Worm (Caenorhabditis elegans): ENCODE measurements around the gene E02C12.19.
A peak's percentile ranks its signal among the peaks of the same experiment; 100 is the strongest.

Gene E02C12.19

DNA sequence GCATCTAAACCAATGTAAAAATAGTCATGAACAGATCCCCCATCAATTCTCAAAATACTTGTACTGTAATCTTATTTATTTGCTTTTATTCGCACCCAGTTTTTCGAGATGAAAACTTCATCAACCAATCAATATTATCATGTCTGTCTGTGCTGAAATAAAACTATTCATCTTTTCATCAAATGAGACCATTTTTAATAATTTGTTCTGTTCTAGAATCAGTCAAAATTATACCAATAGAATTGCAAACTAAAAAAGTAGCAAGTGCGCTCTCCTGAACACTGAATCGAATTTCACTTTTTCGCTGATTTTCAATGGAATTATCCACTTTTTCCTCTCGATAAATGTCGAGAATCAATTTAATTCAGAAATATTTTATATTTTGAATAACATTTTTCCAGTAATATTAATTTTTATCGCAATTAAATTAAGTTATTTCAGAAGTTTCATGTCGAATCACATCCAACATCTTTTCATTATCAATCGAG, 23.6 kb upstream of the E02C12.19 start, which contains the start of gene trpp-4:
TSS of gene trpp-4 (plus strand) at position 442 of the 488 bp plus-strand sequence.
- no peak for TF ChIP-seq ztf-1 (GFP tag; conservative IDR thresholded peaks at IDR 0.05)
- TF ChIP-seq nhr-25 (tag; optimal IDR thresholded peaks at IDR 0.05) = no peak
- peak; percentile 12 for TF ChIP-seq C34F6.9 (tag; optimal IDR thresholded peaks at IDR 0.05)
- TF ChIP-seq ztf-11 (tag; optimal IDR thresholded peaks at IDR 0.05) = no peak
- no peak for TF ChIP-seq ama-1 (optimal IDR thresholded peaks at IDR 0.05)
- no peak for TF ChIP-seq crh-2 (tag; optimal IDR thresholded peaks at IDR 0.05)
- TF ChIP-seq blmp-1 (tag; optimal IDR thresholded peaks at IDR 0.05; ENCODE audit: insufficient read depth) = peak; percentile 63

DNA sequence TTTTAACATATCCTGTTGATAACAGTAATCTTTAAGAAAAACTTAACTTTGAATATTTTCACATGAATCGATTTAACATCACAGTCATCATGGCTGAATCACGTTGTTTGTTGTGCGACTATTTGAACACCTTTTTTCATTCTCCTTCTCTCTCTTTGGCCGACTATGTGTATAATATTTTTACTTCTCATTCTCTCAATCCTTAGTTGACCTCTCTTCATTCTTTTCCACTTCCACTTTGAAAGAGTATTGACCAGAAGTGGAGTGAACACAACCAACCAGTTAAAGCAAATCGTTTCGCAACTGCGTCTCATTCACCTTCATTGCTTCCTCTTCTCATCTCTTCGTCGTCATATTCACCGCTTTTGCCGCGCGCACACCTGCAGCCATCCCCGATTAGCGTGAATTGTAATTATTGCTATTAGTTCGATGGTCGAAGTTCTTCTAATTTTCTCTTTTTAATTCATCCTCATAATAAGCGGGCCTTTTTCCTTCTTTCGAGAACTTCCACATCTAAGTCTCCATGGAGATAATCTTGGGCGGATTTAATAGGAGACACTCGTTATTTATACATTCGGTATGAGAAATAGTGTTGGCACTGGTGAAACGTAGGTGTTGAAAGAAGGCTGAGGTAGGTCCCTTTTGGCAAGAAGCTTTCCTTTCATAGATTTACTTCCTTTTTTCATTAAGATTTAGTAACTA, 18.8 kb upstream of the E02C12.19 start:
- TF ChIP-seq unc-62 (GFP tag; optimal IDR thresholded peaks at IDR 0.05) (no peak), elt-3 (tag; optimal IDR thresholded peaks at IDR 0.05) (no peak), R02D3.7 (tag; optimal IDR thresholded peaks at IDR 0.05) (no peak), nhr-25 (tag; optimal IDR thresholded peaks at IDR 0.05) (peak; percentile 35)

DNA sequence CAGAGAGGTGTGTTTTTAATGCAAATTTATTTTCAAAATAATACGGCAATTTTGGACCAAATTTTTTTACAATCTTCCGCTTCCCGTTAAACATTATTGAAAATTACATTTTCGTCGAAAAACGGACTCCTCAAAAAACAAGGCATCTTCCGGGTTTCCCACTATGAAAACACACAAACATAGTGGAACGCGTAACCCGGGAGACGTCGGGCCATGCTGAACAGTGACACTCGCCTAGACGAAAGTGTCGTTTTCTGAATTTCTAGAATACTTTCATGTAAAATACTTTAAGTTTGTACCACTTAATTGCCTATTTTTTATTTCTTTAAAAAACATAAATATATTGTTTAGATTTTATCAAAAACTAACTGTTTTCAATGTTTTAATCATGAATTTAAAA, 15.6 kb upstream of the E02C12.19 start:
- peak; percentile 95 for TF ChIP-seq snpc-4 (tag; optimal IDR thresholded peaks at IDR 0.05)
- TF ChIP-seq skn-1 (tag; optimal IDR thresholded peaks at IDR 0.05) = no peak

DNA sequence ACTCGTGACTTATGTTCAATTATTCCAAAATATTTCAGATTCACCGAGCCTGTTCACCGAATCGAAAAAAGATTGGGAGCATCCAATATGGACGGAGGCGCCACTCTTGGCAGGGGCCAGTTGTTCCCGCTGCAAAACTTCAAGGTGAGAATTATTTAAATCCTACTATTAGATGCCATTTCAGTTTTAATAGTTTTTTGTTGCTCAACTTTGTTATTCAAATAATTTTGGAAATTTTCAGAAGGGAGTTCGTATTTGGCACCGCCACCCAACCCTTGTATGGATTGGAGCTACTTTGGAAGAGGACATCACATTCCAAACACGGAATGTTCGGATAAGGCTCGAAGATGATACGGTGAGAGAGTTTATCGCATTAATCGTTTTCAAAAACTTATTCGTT, 9.8 kb upstream of the E02C12.19 start, which contains the start of gene hum-2:
TSS of gene hum-2 (plus strand) at position 33 of the 400 bp plus-strand sequence.
- TF ChIP-seq dmd-4 (tag; optimal IDR thresholded peaks at IDR 0.05) (no peak), nhr-25 (tag; optimal IDR thresholded peaks at IDR 0.05) (no peak), ztf-1 (GFP tag; conservative IDR thresholded peaks at IDR 0.05) (no peak), sma-3 (GFP tag; optimal IDR thresholded peaks at IDR 0.05) (no peak), lsy-2 (tag; optimal IDR thresholded peaks at IDR 0.05) (no peak), sem-4 (tag; optimal IDR thresholded peaks at IDR 0.05) (no peak), alr-1 (tag; optimal IDR thresholded peaks at IDR 0.05) (no peak), egl-27 (tag; optimal IDR thresholded peaks at IDR 0.05) (no peak), elt-1 (tag; optimal IDR thresholded peaks at IDR 0.05) (no peak), zag-1 (tag; optimal IDR thresholded peaks at IDR 0.05) (no peak), nhr-129 (tag; optimal IDR thresholded peaks at IDR 0.05) (no peak), fos-1 (tag; optimal IDR thresholded peaks at IDR 0.05) (no peak), ceh-16 (tag; optimal IDR thresholded peaks at IDR 0.05) (no peak), ZK546.5 (tag; optimal IDR thresholded peaks at IDR 0.05) (no peak), mab-5 (tag; optimal IDR thresholded peaks at IDR 0.05) (no peak), R02D3.7 (tag; optimal IDR thresholded peaks at IDR 0.05) (no peak)

DNA sequence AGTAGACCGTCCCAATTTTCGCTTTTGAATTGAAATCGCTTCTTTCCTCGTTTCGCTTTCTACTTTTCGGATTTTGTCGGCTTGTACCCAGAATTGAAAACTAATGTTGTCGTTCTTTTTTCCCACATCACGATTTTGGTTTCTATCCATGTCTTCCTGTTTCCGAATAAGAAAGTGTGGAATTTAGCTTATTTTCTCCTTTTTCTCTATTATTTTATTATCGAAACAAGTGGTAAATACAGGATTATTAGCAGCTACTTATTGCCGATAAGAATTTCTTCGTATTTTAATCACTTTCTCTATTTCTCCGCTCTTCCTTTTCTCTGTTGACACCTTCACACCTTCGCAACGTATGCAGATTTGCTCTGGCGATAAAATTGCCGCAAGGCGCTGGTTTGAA, 8.6 kb upstream of the E02C12.19 start:
- TF ChIP-seq mab-5 (tag; optimal IDR thresholded peaks at IDR 0.05) = no peak
- TF ChIP-seq ZK546.5 (tag; optimal IDR thresholded peaks at IDR 0.05) = no peak
- TF ChIP-seq nhr-25 (tag; optimal IDR thresholded peaks at IDR 0.05) = no peak
- TF ChIP-seq egl-27 (tag; optimal IDR thresholded peaks at IDR 0.05) = no peak
- TF ChIP-seq mbf-1 (tag; optimal IDR thresholded peaks at IDR 0.05) = no peak
- no peak for TF ChIP-seq nhr-77 (tag; optimal IDR thresholded peaks at IDR 0.05)
- no peak for TF ChIP-seq gmeb-1 (tag; optimal IDR thresholded peaks at IDR 0.05)
- TF ChIP-seq F13H6.1 (tag; optimal IDR thresholded peaks at IDR 0.05) = no peak

DNA sequence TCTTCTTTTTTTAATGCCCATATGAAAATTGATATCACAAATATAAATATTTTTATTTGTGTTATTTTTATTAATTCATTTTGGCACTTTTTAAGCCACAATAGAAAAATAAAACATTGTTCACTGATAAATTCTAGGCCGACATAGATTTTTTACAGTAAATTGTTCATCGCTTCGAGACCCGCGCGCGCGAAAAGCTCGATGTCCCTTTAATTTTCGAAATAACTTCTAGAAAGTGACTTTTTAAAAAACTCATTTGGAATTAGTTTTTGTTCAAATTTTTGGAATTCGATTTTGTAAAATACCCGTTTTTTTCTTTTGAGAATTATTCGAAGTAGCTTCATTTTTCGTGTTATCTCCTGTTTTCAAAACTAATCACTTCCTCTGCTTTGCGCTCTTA, 8.0 kb upstream of the E02C12.19 start:
- no peak for TF ChIP-seq ztf-4 (tag; optimal IDR thresholded peaks at IDR 0.05)
- TF ChIP-seq C34F6.9 (tag; optimal IDR thresholded peaks at IDR 0.05) = no peak
- TF ChIP-seq nhr-25 (tag; optimal IDR thresholded peaks at IDR 0.05) = no peak
- TF ChIP-seq fos-1 (tag; optimal IDR thresholded peaks at IDR 0.05) = no peak
- no peak for TF ChIP-seq lin-11 (tag; optimal IDR thresholded peaks at IDR 0.05)
- no peak for TF ChIP-seq nhr-12 (tag; optimal IDR thresholded peaks at IDR 0.05)
- no peak for TF ChIP-seq elt-1 (tag; optimal IDR thresholded peaks at IDR 0.05)
- no peak for TF ChIP-seq egl-27 (tag; optimal IDR thresholded peaks at IDR 0.05)
- no peak for TF ChIP-seq mdl-1 (tag; optimal IDR thresholded peaks at IDR 0.05)
- TF ChIP-seq gmeb-1 (tag; optimal IDR thresholded peaks at IDR 0.05) = no peak
- TF ChIP-seq unc-39 (tag; optimal IDR thresholded peaks at IDR 0.05) = no peak
- no peak for TF ChIP-seq sma-9 (GFP tag; optimal IDR thresholded peaks at IDR 0.05)
- TF ChIP-seq sma-9 (tag; optimal IDR thresholded peaks at IDR 0.05) = no peak
- TF ChIP-seq nhr-11 (tag; optimal IDR thresholded peaks at IDR 0.05) = no peak
- TF ChIP-seq skn-1 (tag; optimal IDR thresholded peaks at IDR 0.05) = no peak

Measured in whole organism, L2 larva.